Fruit fly (Drosophila melanogaster) whole organism, embryonic: ENCODE measurements around the gene CG7518.

ENCODE experiments used
- CG10654 ChIP-seq: fragments of 200-800 bp; sonication (Bioruptor generic); optimal IDR thresholded peaks from 2 replicates; lab custom pipeline; 2016; ENCODE audit warnings: missing biosample characterization, missing genetic modification characterization
- CG11504 ChIP-seq: fragments of 200-800 bp; sonication (Bioruptor generic); optimal IDR thresholded peaks from 3 replicates; lab custom pipeline; 2019; ENCODE audit warnings: missing biosample characterization, mild to moderate bottlenecking, missing genetic modification characterization, moderate library complexity
- CG11560 ChIP-seq: fragments of 200-800 bp; sonication (Bioruptor generic); IDR thresholded peaks from 3 replicates; pipeline ENCODE4 v1.3.6; 2022; ENCODE audit warnings: missing biosample characterization, missing genetic modification characterization
- CG11696 ChIP-seq: fragments of 200-800 bp; sonication (Bioruptor generic); IDR thresholded peaks from 2 replicates; pipeline ENCODE4 v1.3.6; 2022; ENCODE audit warnings: missing biosample characterization, missing genetic modification characterization
- CG12071 ChIP-seq: fragments of 200-800 bp; sonication (Bioruptor generic); optimal IDR thresholded peaks from 3 replicates; lab custom pipeline; 2018; ENCODE audit warnings: missing biosample characterization, mild to moderate bottlenecking, missing genetic modification characterization
- CG12104 ChIP-seq: fragments of 200-800 bp; sonication (Bioruptor generic); optimal IDR thresholded peaks from 3 replicates; lab custom pipeline; 2016; ENCODE audit warnings: missing biosample characterization, missing genetic modification characterization
- CG12659 ChIP-seq: fragments of 200-800 bp; sonication (Bioruptor generic); optimal IDR thresholded peaks from 3 replicates; lab custom pipeline; 2017; ENCODE audit warnings: mild to moderate bottlenecking, missing biosample characterization, missing genetic modification reagents, missing genetic modification characterization
- CG14965 ChIP-seq: fragments of 200-800 bp; sonication (Bioruptor generic); optimal IDR thresholded peaks from 2 replicates; lab custom pipeline; 2016; ENCODE audit warnings: missing biosample characterization, missing genetic modification characterization, borderline replicate concordance
- CG15011 ChIP-seq: fragments of 200-800 bp; sonication (Bioruptor generic); optimal IDR thresholded peaks from 3 replicates; lab custom pipeline; 2018; ENCODE audit warnings: missing biosample characterization, mild to moderate bottlenecking, missing genetic modification characterization
- CG1529 ChIP-seq: fragments of 200-800 bp; sonication (Bioruptor generic); optimal IDR thresholded peaks from 3 replicates; lab custom pipeline; 2018; ENCODE audit warnings: missing biosample characterization, missing genetic modification characterization
- CG1603 ChIP-seq: fragments of 200-800 bp; sonication (Bioruptor generic); optimal IDR thresholded peaks from 2 replicates; lab custom pipeline; 2019; ENCODE audit warnings: missing biosample characterization, mild to moderate bottlenecking, missing genetic modification characterization, moderate library complexity
- CG31388 ChIP-seq: fragments of 200-800 bp; sonication (Bioruptor generic); optimal IDR thresholded peaks from 2 replicates; lab custom pipeline; 2016; ENCODE audit warnings: missing biosample characterization, missing genetic modification characterization
- CG3407 ChIP-seq: fragments of 200-800 bp; sonication (Bioruptor generic); optimal IDR thresholded peaks from 2 replicates; lab custom pipeline; 2018; ENCODE audit warnings: missing biosample characterization, mild to moderate bottlenecking, missing genetic modification characterization
- CG34376 ChIP-seq: fragments of 200-800 bp; sonication (Bioruptor generic); optimal IDR thresholded peaks from 2 replicates; lab custom pipeline; 2018; ENCODE audit warnings: missing biosample characterization, mild to moderate bottlenecking, missing genetic modification characterization
- CG3726 ChIP-seq: fragments of 200-800 bp; sonication (Bioruptor generic); IDR thresholded peaks from 3 replicates; pipeline ENCODE4, ENCODE4 v1.3.6; 2022; ENCODE audit warnings: missing biosample characterization, missing genetic modification characterization
- CG42726 ChIP-seq: fragments of 200-800 bp; sonication (Bioruptor generic); IDR thresholded peaks from 2 replicates; pipeline ENCODE4 v1.3.6; 2022; ENCODE audit warnings: missing biosample characterization, missing genetic modification characterization; ENCODE audit not compliant: partially characterized antibody
- CG4617 ChIP-seq: fragments of 200-800 bp; sonication (Bioruptor generic); optimal IDR thresholded peaks from 3 replicates; lab custom pipeline; 2016; ENCODE audit warnings: missing biosample characterization, missing genetic modification characterization, borderline replicate concordance
- CG4820 ChIP-seq: fragments of 200-800 bp; sonication (Bioruptor generic); optimal IDR thresholded peaks from 3 replicates; lab custom pipeline; 2016; ENCODE audit warnings: missing biosample characterization, missing genetic modification characterization
- CG4854 ChIP-seq: fragments of 200-800 bp; sonication (Bioruptor generic); optimal IDR thresholded peaks from 2 replicates; lab custom pipeline; 2016; ENCODE audit warnings: missing biosample characterization, missing genetic modification characterization, inconsistent platforms
- CG6254 ChIP-seq: fragments of 200-800 bp; sonication (Bioruptor generic); optimal IDR thresholded peaks from 3 replicates; lab custom pipeline; 2017; ENCODE audit warnings: mild to moderate bottlenecking, missing biosample characterization, missing genetic modification reagents, missing genetic modification characterization
- CG6791 ChIP-seq: fragments of 200-800 bp; sonication (Bioruptor generic); IDR thresholded peaks from 3 replicates; pipeline ENCODE4 v1.3.6; 2022; ENCODE audit warnings: missing biosample characterization, missing genetic modification characterization; ENCODE audit not compliant: partially characterized antibody
- CG7357 ChIP-seq: fragments of 200-800 bp; sonication (Bioruptor generic); IDR thresholded peaks from 3 replicates; pipeline ENCODE4 v1.3.6; 2022; ENCODE audit warnings: missing biosample characterization, missing genetic modification characterization
- CG7786 ChIP-seq: fragments of 200-800 bp; sonication (Bioruptor generic); optimal IDR thresholded peaks from 2 replicates; lab custom pipeline; 2016; ENCODE audit warnings: missing biosample characterization, missing genetic modification characterization
- CG8765 ChIP-seq: fragments of 200-800 bp; sonication (Bioruptor generic); IDR thresholded peaks from 2 replicates; pipeline ENCODE4 v1.3.6; 2022; ENCODE audit warnings: missing biosample characterization, missing genetic modification characterization
- Dfd ChIP-seq, 2 experiments: fragments of >200 bp; optimal IDR thresholded peaks; 2 replicates each; lab custom pipeline; 2017; ENCODE audit warnings: missing biosample characterization in 2 of 2, missing genetic modification characterization in 2 of 2
- Drgx ChIP-seq: fragments of 200-800 bp; sonication (Bioruptor generic); IDR thresholded peaks from 2 replicates; pipeline ENCODE4 v1.3.6; 2022; ENCODE audit warnings: missing biosample characterization, missing genetic modification characterization
- H2.0 ChIP-seq: fragments of 200-800 bp; sonication (Bioruptor generic); IDR thresholded peaks from 2 replicates; pipeline ENCODE4 v1.3.6; 2022; ENCODE audit warnings: missing biosample characterization, missing genetic modification characterization
- HLH4C ChIP-seq: fragments of 200-800 bp; sonication (Bioruptor generic); IDR thresholded peaks from 3 replicates; pipeline ENCODE4 v1.3.6; 2022; ENCODE audit warnings: missing biosample characterization, missing genetic modification characterization; ENCODE audit not compliant: partially characterized antibody
- Hr39 ChIP-seq: fragments of >200 bp; optimal IDR thresholded peaks from 2 replicates; lab custom pipeline; 2017
- Max ChIP-seq: fragments of 200-800 bp; sonication (Bioruptor generic); optimal IDR thresholded peaks from 2 replicates; lab custom pipeline; 2016; ENCODE audit warnings: missing biosample characterization, mild to moderate bottlenecking, missing genetic modification characterization
- Mes4 ChIP-seq: fragments of 200-800 bp; sonication (Bioruptor generic); optimal IDR thresholded peaks from 2 replicates; lab custom pipeline; 2016; ENCODE audit warnings: missing biosample characterization, missing genetic modification characterization
- Mrtf ChIP-seq: fragments of 200-800 bp; sonication (Bioruptor generic); IDR thresholded peaks from 3 replicates; pipeline ENCODE4 v1.3.6; 2022; ENCODE audit warnings: missing biosample characterization, missing genetic modification characterization
- NC2β ChIP-seq: fragments of 200-800 bp; sonication (Bioruptor generic); optimal IDR thresholded peaks from 2 replicates; lab custom pipeline; 2016; ENCODE audit warnings: missing biosample characterization, missing genetic modification characterization
- Nf-YB ChIP-seq: fragments of 200-800 bp; sonication (Bioruptor generic); optimal IDR thresholded peaks from 3 replicates; lab custom pipeline; 2019; ENCODE audit warnings: missing biosample characterization, mild to moderate bottlenecking, missing genetic modification characterization, moderate library complexity
- Sin3A ChIP-seq: fragments of >200 bp; optimal IDR thresholded peaks from 2 replicates; lab custom pipeline; 2018
- Sry-β ChIP-seq: fragments of 200-800 bp; sonication (Bioruptor generic); optimal IDR thresholded peaks from 2 replicates; lab custom pipeline; 2018; ENCODE audit warnings: missing biosample characterization, mild to moderate bottlenecking, missing genetic modification characterization, moderate library complexity
- Xrp1 ChIP-seq: fragments of 200-800 bp; sonication (Bioruptor generic); IDR thresholded peaks from 2 replicates; pipeline ENCODE4 v1.3.6; 2022; ENCODE audit warnings: missing biosample characterization, missing genetic modification characterization
- ac ChIP-seq: fragments of 200-800 bp; sonication (Bioruptor generic); optimal IDR thresholded peaks from 3 replicates; lab custom pipeline; 2017; ENCODE audit warnings: missing biosample characterization, mild to moderate bottlenecking, missing genetic modification characterization
- emc ChIP-seq: fragments of 200-800 bp; sonication (Bioruptor generic); optimal IDR thresholded peaks from 2 replicates; lab custom pipeline; 2016; ENCODE audit warnings: missing biosample characterization, missing genetic modification characterization
- en ChIP-seq: fragments of 200-800 bp; sonication (Bioruptor generic); optimal IDR thresholded peaks from 2 replicates; lab custom pipeline; 2016; ENCODE audit warnings: missing biosample characterization, missing genetic modification characterization
- gem ChIP-seq: fragments of 200-800 bp; sonication (Bioruptor generic); optimal IDR thresholded peaks from 2 replicates; lab custom pipeline; 2019; ENCODE audit warnings: missing biosample characterization, mild to moderate bottlenecking, missing genetic modification characterization, moderate library complexity
- her ChIP-seq: fragments of 200-800 bp; sonication (Bioruptor generic); optimal IDR thresholded peaks from 2 replicates; lab custom pipeline; 2016; ENCODE audit warnings: missing biosample characterization, missing genetic modification characterization
- lilli ChIP-seq: fragments of 200-800 bp; sonication (Bioruptor generic); optimal IDR thresholded peaks from 3 replicates; lab custom pipeline; 2016; ENCODE audit warnings: missing biosample characterization, missing genetic modification characterization
- lola ChIP-seq, 3 experiments: fragments of >200 bp in 2 of 3; fragments of 200-800 bp in 1 of 3; sonication (Bioruptor generic) in 1 of 3; optimal IDR thresholded peaks; 2 replicates each; lab custom pipeline; 2017 to 2019; ENCODE audit warnings: missing biosample characterization in 3 of 3, missing genetic modification characterization in 3 of 3, mild to moderate bottlenecking in 1 of 3, moderate library complexity in 1 of 3
- lov ChIP-seq, 2 experiments: fragments of 200-800 bp in 1 of 2; fragments of >200 bp in 1 of 2; sonication (Bioruptor generic) in 1 of 2; IDR thresholded peaks in 1 of 2; optimal IDR thresholded peaks in 1 of 2; 2 replicates in 1 of 2; 3 replicates in 1 of 2; pipeline versions ENCODE4 v1.3.6 to Lab custom; 2017 to 2022; ENCODE audit warnings: missing biosample characterization in 1 of 2, missing genetic modification characterization in 1 of 2
- mam ChIP-seq: fragments of 200-800 bp; sonication (Bioruptor generic); optimal IDR thresholded peaks from 3 replicates; lab custom pipeline; 2016; ENCODE audit warnings: missing biosample characterization, missing genetic modification characterization
- psq ChIP-seq: fragments of 200-800 bp; sonication (Bioruptor generic); optimal IDR thresholded peaks from 2 replicates; lab custom pipeline; 2017; ENCODE audit warnings: missing biosample characterization, missing genetic modification characterization
- ro ChIP-seq: fragments of 200-800 bp; sonication (Bioruptor generic); IDR thresholded peaks from 2 replicates; pipeline ENCODE4 v1.3.6; 2022; ENCODE audit warnings: missing biosample characterization, missing genetic modification characterization
- sens-2 ChIP-seq: fragments of 200-800 bp; sonication (Bioruptor generic); IDR thresholded peaks from 2 replicates; pipeline ENCODE4 v1.3.6; 2022; ENCODE audit warnings: missing biosample characterization, missing genetic modification characterization
- tap ChIP-seq: fragments of 200-800 bp; optimal IDR thresholded peaks from 3 replicates; lab custom pipeline; 2019; ENCODE audit warnings: missing biosample characterization, mild to moderate bottlenecking, missing genetic modification characterization, moderate library complexity
- unpg ChIP-seq: fragments of 200-800 bp; sonication (Bioruptor generic); optimal IDR thresholded peaks from 3 replicates; lab custom pipeline; 2018; ENCODE audit warnings: missing biosample characterization, mild to moderate bottlenecking, missing genetic modification characterization, moderate library complexity
- vfl ChIP-seq: fragments of 200-800 bp; sonication (Bioruptor generic); optimal IDR thresholded peaks from 2 replicates; lab custom pipeline; 2016; ENCODE audit warnings: missing biosample characterization, missing genetic modification characterization

Gene CG7518

DNA sequence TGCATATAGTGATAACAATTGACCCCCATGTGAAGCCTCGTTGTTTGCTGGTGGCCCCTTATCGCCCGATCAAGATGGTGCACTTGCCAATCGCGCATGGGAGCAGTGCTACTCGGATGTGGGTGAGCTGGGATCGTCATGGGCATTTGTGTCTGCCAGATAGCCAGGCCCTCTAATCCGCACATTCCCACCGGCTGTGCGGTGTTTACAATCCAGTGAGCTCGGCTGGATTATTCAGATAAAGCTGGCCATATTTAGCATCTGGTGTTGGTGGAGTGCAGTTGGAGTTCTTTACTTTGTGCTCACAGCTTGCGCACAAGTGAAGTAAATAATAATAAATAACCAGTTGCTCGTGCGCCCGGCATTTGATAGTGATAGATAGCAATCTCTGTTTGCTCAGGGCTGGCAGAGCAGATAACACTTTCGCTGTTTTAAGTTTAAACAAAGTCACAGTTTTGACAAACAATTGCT lies 35.1 kb downstream of the CG7518 start:
- TF ChIP-seq lov (optimal IDR thresholded peaks at IDR 0.05; lab: Kevin White, UChicago), result no peak
- TF ChIP-seq lov (GFP tag; IDR thresholded peaks at IDR 0.05; lab: Robert Waterston, UW), result peak; percentile 67; the same call in 1 of the 3 replicates
- TF ChIP-seq CG3407 (GFP tag; lab: Kevin White, UChicago), result peak; percentile 56
- TF ChIP-seq CG10654 (GFP tag; lab: Kevin White, UChicago), result no peak
- no peak for TF ChIP-seq Dfd (GFP tag; optimal IDR thresholded peaks at IDR 0.05; lab: Kevin White, UChicago)
- TF ChIP-seq CG1603 (tag; lab: Kevin White, UChicago), result no peak
- no peak for TF ChIP-seq CG34376 (GFP tag; lab: Kevin White, UChicago)
- no peak for TF ChIP-seq HLH4C (GFP tag; lab: Robert Waterston, UW)
- TF ChIP-seq CG6791 (GFP tag; lab: Robert Waterston, UW), result no peak
- no peak for TF ChIP-seq emc (GFP tag; lab: Kevin White, UChicago)
- no peak; the same call in 1 of the 2 replicates for TF ChIP-seq Xrp1 (GFP tag; lab: Robert Waterston, UW)
- TF ChIP-seq CG14965 (GFP tag; lab: Kevin White, UChicago), result no peak
- no peak for TF ChIP-seq lola (GFP tag; optimal IDR thresholded peaks at IDR 0.05; lab: Kevin White, UChicago)
- no peak for TF ChIP-seq Mrtf (GFP tag; lab: Robert Waterston, UW)
- TF ChIP-seq Drgx (GFP tag; lab: Robert Waterston, UW), result no peak
- no peak for TF ChIP-seq en (GFP tag; lab: Kevin White, UChicago)
- TF ChIP-seq sens-2, result no peak
- TF ChIP-seq lilli, result no peak
- no peak for TF ChIP-seq unpg (GFP tag; lab: Kevin White, UChicago)
- no peak for TF ChIP-seq CG4820 (GFP tag; lab: Kevin White, UChicago)
- no peak for TF ChIP-seq H2.0 (GFP tag; lab: Robert Waterston, UW)
- no peak for TF ChIP-seq CG8765 (GFP tag; lab: Robert Waterston, UW)
- TF ChIP-seq CG11696 (GFP tag; lab: Robert Waterston, UW), result no peak
- TF ChIP-seq Sry-β, result peak; percentile 26
- TF ChIP-seq gem, result no peak
- no peak for TF ChIP-seq Max
- no peak for TF ChIP-seq vfl
- TF ChIP-seq her (GFP tag; lab: Kevin White, UChicago), result no peak
- no peak for TF ChIP-seq CG12659 (GFP tag; lab: Kevin White, UChicago)
- no peak for TF ChIP-seq Sin3A
- TF ChIP-seq CG31388, result no peak
- no peak for TF ChIP-seq CG1529
- TF ChIP-seq CG12071 (GFP tag; lab: Kevin White, UChicago), result no peak
- peak; percentile 7 for TF ChIP-seq ac (GFP tag; lab: Kevin White, UChicago)
- peak; percentile 45 for TF ChIP-seq CG12104 (GFP tag; lab: Kevin White, UChicago)
- no peak for TF ChIP-seq CG11504 (tag; lab: Kevin White, UChicago)
- TF ChIP-seq Nf-YB, result no peak
- TF ChIP-seq CG7786 (GFP tag; lab: Kevin White, UChicago), result no peak
- no peak for TF ChIP-seq CG11560
- no peak for TF ChIP-seq Hr39 (lab: Kevin White, UChicago)
- TF ChIP-seq CG6254 (GFP tag; lab: Kevin White, UChicago), result peak; percentile 26
- no peak for TF ChIP-seq CG42726 (GFP tag; lab: Robert Waterston, UW)
- no peak for TF ChIP-seq CG7357
- no peak for TF ChIP-seq CG4854
- TF ChIP-seq NC2β (GFP tag; lab: Kevin White, UChicago), result no peak
- TF ChIP-seq mam, result no peak
- TF ChIP-seq Mes4 (GFP tag; lab: Kevin White, UChicago), result no peak
- TF ChIP-seq CG4617 (GFP tag; lab: Kevin White, UChicago), result no peak
- TF ChIP-seq tap (tag; lab: Kevin White, UChicago), result no peak
- no peak for TF ChIP-seq CG3726 (GFP tag; lab: Robert Waterston, UW)
- TF ChIP-seq CG15011 (GFP tag; lab: Kevin White, UChicago), result no peak
- TF ChIP-seq psq (GFP tag; lab: Kevin White, UChicago), result no peak
- no peak for TF ChIP-seq ro (GFP tag; lab: Robert Waterston, UW)
